Worm (Caenorhabditis elegans) whole organism, young adult: Measurements from ENCODE around the gene F17C11.2.

Experiments
- B0261.1 ChIP-seq: sonication (generic microtip); optimal IDR thresholded peaks from 2 replicates; lab custom pipeline; 2016; ENCODE audit warnings: mild to moderate bottlenecking, missing genetic modification characterization, moderate library complexity, missing compliant biosample characterization
- F10E7.11 ChIP-seq: sonication (generic microtip); optimal IDR thresholded peaks from 2 replicates; lab custom pipeline; 2017; ENCODE audit warnings: mild to moderate bottlenecking, missing genetic modification characterization, moderate library complexity, missing compliant biosample characterization
- F22D6.2 ChIP-seq: sonication (generic microtip); optimal IDR thresholded peaks from 2 replicates; lab custom pipeline; 2016; ENCODE audit warnings: mild to moderate bottlenecking, missing genetic modification characterization, missing compliant biosample characterization
- F37B4.10 ChIP-seq: fragments of 200-800 bp; sonication (Bioruptor generic); IDR thresholded peaks from 2 replicates; pipeline ENCODE4 v1.3.6; 2022; ENCODE audit warnings: missing genetic modification characterization, missing compliant biosample characterization
- F55B11.4 ChIP-seq: sonication (generic microtip); optimal IDR thresholded peaks from 2 replicates; lab custom pipeline; 2016; ENCODE audit warnings: missing compliant biosample characterization, missing genetic modification characterization, borderline replicate concordance; ENCODE audit not compliant: insufficient read depth
- F57C9.4 ChIP-seq: sonication (generic microtip); optimal IDR thresholded peaks from 2 replicates; lab custom pipeline; 2017; ENCODE audit warnings: mild to moderate bottlenecking, missing genetic modification characterization, missing compliant biosample characterization
- K12H6.12 ChIP-seq: fragments of 200-800 bp; sonication (Bioruptor generic); optimal IDR thresholded peaks from 2 replicates; lab custom pipeline; 2018; ENCODE audit warnings: mild to moderate bottlenecking, missing genetic modification characterization, missing compliant biosample characterization
- T07F8.4 ChIP-seq: sonication (generic microtip); optimal IDR thresholded peaks from 2 replicates; lab custom pipeline; 2016; ENCODE audit warnings: mild to moderate bottlenecking, missing genetic modification characterization, moderate library complexity, missing compliant biosample characterization
- Y53G8AR.9 ChIP-seq: fragments of 200-800 bp; sonication (Bioruptor generic); conservative IDR thresholded peaks from 2 replicates; pipeline ENCODE4 v1.3.6; 2022; ENCODE audit warnings: missing genetic modification reagents, missing genetic modification characterization, missing compliant biosample characterization
- Y56A3A.18 ChIP-seq: fragments of 200-800 bp; sonication (Bioruptor generic); IDR thresholded peaks from 2 replicates; pipeline ENCODE4 v1.3.6; 2022; ENCODE audit warnings: missing genetic modification reagents, missing genetic modification characterization, missing compliant biosample characterization
- ZK185.1 ChIP-seq: sonication (generic microtip); optimal IDR thresholded peaks from 2 replicates; lab custom pipeline; 2016; ENCODE audit warnings: mild to moderate bottlenecking, missing genetic modification characterization, missing compliant biosample characterization; ENCODE audit not compliant: poor library complexity, severe bottlenecking
- aptf-2 ChIP-seq: fragments of 200-800 bp; sonication (Bioruptor generic); conservative IDR thresholded peaks from 2 replicates; pipeline ENCODE4 v1.3.6; 2022; ENCODE audit warnings: missing genetic modification reagents, missing genetic modification characterization, missing compliant biosample characterization
- athp-1 ChIP-seq: sonication (generic microtip); optimal IDR thresholded peaks from 2 replicates; lab custom pipeline; 2017; ENCODE audit warnings: mild to moderate bottlenecking, missing genetic modification characterization, missing compliant biosample characterization
- attf-5 ChIP-seq: fragments of 200-800 bp; sonication (Bioruptor generic); optimal IDR thresholded peaks from 2 replicates; lab custom pipeline; 2018; ENCODE audit warnings: mild to moderate bottlenecking, missing genetic modification characterization, missing compliant biosample characterization
- ceh-58 ChIP-seq: fragments of 200-800 bp; sonication (Bioruptor generic); IDR thresholded peaks from 2 replicates; pipeline ENCODE4 v1.3.6; 2022; ENCODE audit warnings: missing genetic modification characterization, missing compliant biosample characterization
- ceh-79 ChIP-seq: sonication (generic microtip); optimal IDR thresholded peaks from 2 replicates; lab custom pipeline; 2017; ENCODE audit warnings: mild to moderate bottlenecking, missing genetic modification characterization, missing compliant biosample characterization
- dpff-1 ChIP-seq: sonication (generic microtip); optimal IDR thresholded peaks from 2 replicates; lab custom pipeline; 2017; ENCODE audit warnings: mild to moderate bottlenecking, missing genetic modification characterization, missing compliant biosample characterization
- dpl-1 ChIP-seq: fragments of 150-350 bp; optimal IDR thresholded peaks from 2 replicates; lab custom pipeline; 2014; ENCODE audit warnings: missing biosample characterization, missing genetic modification reagents, missing genetic modification characterization
- efl-1 ChIP-seq: fragments of 150-350 bp; optimal IDR thresholded peaks from 2 replicates; lab custom pipeline; 2014; ENCODE audit warnings: missing biosample characterization, missing genetic modification reagents, missing genetic modification characterization
- egl-18 ChIP-seq: fragments of 200-800 bp; sonication (Bioruptor generic); IDR thresholded peaks from 2 replicates; pipeline ENCODE4 v1.3.6; 2022; ENCODE audit warnings: missing genetic modification reagents, missing genetic modification characterization, missing compliant biosample characterization
- ekl-4 ChIP-seq: fragments of 200-800 bp; sonication (Bioruptor generic); IDR thresholded peaks from 2 replicates; pipeline ENCODE4 v1.3.6; 2022; ENCODE audit warnings: missing genetic modification reagents, missing genetic modification characterization, missing compliant biosample characterization
- hmg-20 ChIP-seq: fragments of 200-800 bp; sonication (Bioruptor generic); IDR thresholded peaks from 2 replicates; pipeline ENCODE4 v1.3.6; 2022; ENCODE audit warnings: missing genetic modification reagents, missing genetic modification characterization, missing compliant biosample characterization
- lin-26 ChIP-seq: fragments of 200-800 bp; sonication (Bioruptor generic); IDR thresholded peaks from 2 replicates; pipeline ENCODE4 v1.3.6; 2022; ENCODE audit warnings: missing genetic modification reagents, missing genetic modification characterization, missing compliant biosample characterization
- lir-1 ChIP-seq: fragments of 200-800 bp; sonication (Bioruptor generic); conservative IDR thresholded peaks from 2 replicates; pipeline ENCODE4 v1.3.6; 2022; ENCODE audit warnings: missing genetic modification reagents, missing genetic modification characterization, missing compliant biosample characterization
- lsy-27 ChIP-seq: sonication (generic microtip); optimal IDR thresholded peaks from 2 replicates; lab custom pipeline; 2017; ENCODE audit warnings: missing genetic modification characterization, mild to moderate bottlenecking, missing compliant biosample characterization, antibody characterized with exemption, missing genotype, borderline replicate concordance; ENCODE audit not compliant: insufficient read depth
- madf-10 ChIP-seq: sonication (generic microtip); optimal IDR thresholded peaks from 2 replicates; lab custom pipeline; 2016; ENCODE audit warnings: mild to moderate bottlenecking, missing genetic modification characterization, missing compliant biosample characterization
- madf-3 ChIP-seq: fragments of 200-800 bp; sonication (Bioruptor generic); IDR thresholded peaks from 2 replicates; pipeline ENCODE4 v1.3.6; 2022; ENCODE audit warnings: missing genetic modification reagents, missing genetic modification characterization, missing compliant biosample characterization
- madf-6 ChIP-seq: fragments of 200-800 bp; sonication (Bioruptor generic); IDR thresholded peaks from 2 replicates; pipeline ENCODE4 v1.3.6; 2022; ENCODE audit warnings: missing genetic modification reagents, missing genetic modification characterization, missing compliant biosample characterization
- madf-8 ChIP-seq: fragments of 200-800 bp; sonication (Bioruptor generic); conservative IDR thresholded peaks from 2 replicates; pipeline ENCODE4 v1.3.6; 2022; ENCODE audit warnings: missing genetic modification reagents, missing genetic modification characterization, missing compliant biosample characterization
- mel-28 ChIP-seq: sonication (generic microtip); optimal IDR thresholded peaks from 2 replicates; lab custom pipeline; 2016; ENCODE audit warnings: borderline replicate concordance, mild to moderate bottlenecking, missing genetic modification characterization, missing compliant biosample characterization
- nfya-1 ChIP-seq: sonication (generic microtip); optimal IDR thresholded peaks from 2 replicates; lab custom pipeline; 2017; ENCODE audit warnings: antibody characterized with exemption, missing compliant biosample characterization, missing genetic modification characterization, borderline replicate concordance; ENCODE audit not compliant: insufficient read depth
- nhr-179 ChIP-seq: sonication (generic microtip); optimal IDR thresholded peaks from 2 replicates; lab custom pipeline; 2016; ENCODE audit warnings: mild to moderate bottlenecking, missing genetic modification characterization, missing compliant biosample characterization
- nhr-90 ChIP-seq: sonication (generic microtip); optimal IDR thresholded peaks from 2 replicates; lab custom pipeline; 2016; ENCODE audit warnings: missing genotype, mild to moderate bottlenecking, missing genetic modification characterization, missing compliant biosample characterization
- rec-8 ChIP-seq, 2 experiments: sonication (generic microtip); optimal IDR thresholded peaks; 2 replicates each; lab custom pipeline; 2016; ENCODE audit warnings: mild to moderate bottlenecking in 2 of 2, missing genetic modification characterization in 2 of 2, missing genetic modification reagents in 2 of 2, missing genotype in 2 of 2, missing biosample characterization in 1 of 2, missing compliant biosample characterization in 1 of 2, moderate library complexity in 1 of 2
- unc-62 ChIP-seq: fragments of 150-350 bp; optimal IDR thresholded peaks from 2 replicates; lab custom pipeline; 2014; ENCODE audit warnings: missing biosample characterization, missing genetic modification reagents, missing genetic modification characterization
- xnd-1 ChIP-seq: sonication (generic microtip); optimal IDR thresholded peaks from 2 replicates; lab custom pipeline; 2016; ENCODE audit warnings: missing genotype, missing genetic modification reagents, missing genetic modification characterization, missing compliant biosample characterization
- zfh-2 ChIP-seq: fragments of 200-800 bp; sonication (Bioruptor generic); conservative IDR thresholded peaks from 2 replicates; pipeline ENCODE4 v1.3.6; 2022; ENCODE audit warnings: missing genetic modification reagents, missing genetic modification characterization, missing compliant biosample characterization
- zim-3 ChIP-seq: sonication (generic microtip); optimal IDR thresholded peaks from 2 replicates; lab custom pipeline; 2017; ENCODE audit warnings: mild to moderate bottlenecking, missing genetic modification characterization, moderate library complexity, missing compliant biosample characterization
- ztf-25 ChIP-seq: fragments of 200-800 bp; sonication (Bioruptor generic); IDR thresholded peaks from 2 replicates; pipeline ENCODE4 v1.3.6; 2022; ENCODE audit warnings: missing genetic modification reagents, missing genetic modification characterization, missing compliant biosample characterization
- ztf-26 ChIP-seq: sonication (generic microtip); optimal IDR thresholded peaks from 2 replicates; lab custom pipeline; 2017; ENCODE audit warnings: missing genetic modification characterization, missing compliant biosample characterization
- ztf-6 ChIP-seq: fragments of 200-800 bp; sonication (Bioruptor generic); IDR thresholded peaks from 2 replicates; pipeline ENCODE4 v1.3.6; 2022; ENCODE audit warnings: missing genetic modification reagents, missing genetic modification characterization, missing compliant biosample characterization

F17C11.2 gene

DNA sequence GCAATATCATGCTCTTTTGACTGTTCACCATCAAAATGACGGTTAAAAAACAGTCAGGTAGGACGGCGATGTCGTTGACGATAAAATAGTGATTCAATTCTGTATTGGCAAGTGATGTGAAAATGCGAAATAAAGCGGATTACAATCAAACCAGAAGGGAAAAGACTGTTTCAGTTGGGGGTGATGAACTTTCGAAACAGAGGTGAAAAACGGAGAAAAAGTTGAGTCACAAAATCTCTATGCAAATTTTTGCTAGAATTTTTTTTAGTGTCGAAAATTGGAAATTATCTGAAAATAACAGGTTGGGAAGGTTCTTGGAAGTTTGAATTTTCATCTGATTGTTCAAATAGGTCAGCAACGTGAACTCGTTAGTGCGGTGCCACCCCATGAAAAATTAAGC is 26.3 kb upstream of the F17C11.2 start, which contains the start of gene nas-31:
nas-31 (minus strand) TSS at position 101 of the 400 bp plus-strand sequence.
- TF ChIP-seq rec-8 (tag; optimal IDR thresholded peaks at IDR 0.05; lab: Kevin White, UChicago) (no peak), F57C9.4 (no peak), efl-1 (GFP tag; lab: Kevin White, UChicago) (no peak), zfh-2 (GFP tag; lab: Robert Waterston, UW) (no peak)

DNA sequence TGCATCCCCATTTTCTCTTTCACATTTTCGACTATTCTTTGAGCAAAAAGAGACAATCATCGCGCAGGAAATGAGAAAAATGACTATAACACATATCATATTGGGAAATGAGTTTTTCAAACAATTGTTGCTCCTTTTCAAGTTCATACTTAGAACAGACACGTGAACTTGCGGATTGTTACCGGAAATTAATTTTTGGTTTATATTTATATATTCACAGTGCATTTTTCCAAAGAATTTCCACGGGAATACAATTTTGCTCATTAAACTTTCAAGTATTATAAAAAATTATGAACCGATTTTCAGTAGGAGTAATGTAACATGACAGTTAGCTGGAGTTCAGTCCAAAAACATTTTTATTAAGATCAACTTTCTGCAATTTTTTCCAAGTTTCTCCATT is 24.8 kb upstream of the F17C11.2 start, which contains the start of gene F58B4.7:
F58B4.7 (minus strand) TSS at position 101 of the 400 bp plus-strand sequence.
- TF ChIP-seq F10E7.11 (tag; lab: Kevin White, UChicago) (no peak), nfya-1 (no peak), zim-3 (tag; lab: Kevin White, UChicago) (no peak), madf-3 (no peak), xnd-1 (tag; lab: Kevin White, UChicago) (no peak), ztf-25 (GFP tag; lab: Robert Waterston, UW) (no peak), unc-62 (no peak), dpff-1 (tag; lab: Kevin White, UChicago) (no peak), dpl-1 (GFP tag; lab: Kevin White, UChicago) (no peak), mel-28 (tag; lab: Kevin White, UChicago) (no peak), ztf-26 (tag; lab: Kevin White, UChicago) (no peak), F37B4.10 (no peak), ztf-6 (no peak), T07F8.4 (tag; lab: Kevin White, UChicago) (no peak), ZK185.1 (tag; lab: Kevin White, UChicago) (no peak)

DNA sequence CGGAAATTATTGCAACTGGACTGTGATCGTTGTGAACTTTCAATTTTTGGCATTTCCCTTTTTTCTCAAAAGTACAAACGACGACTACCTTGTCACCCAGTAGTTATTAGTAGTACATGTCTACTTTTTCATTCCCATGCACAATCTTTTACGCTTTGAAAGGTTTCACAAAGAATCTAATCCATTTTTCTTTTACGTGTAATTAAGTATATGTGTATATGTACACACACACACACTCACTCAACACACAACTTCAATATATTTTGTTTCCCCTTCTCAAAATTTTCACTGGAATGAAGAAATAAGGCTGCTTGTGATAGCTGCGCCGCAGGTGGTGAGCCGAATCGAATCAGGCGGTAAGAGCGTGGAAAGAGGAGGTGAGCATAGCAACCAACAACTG is 23.3 kb upstream of the F17C11.2 start, which contains the start of gene F58B4.6:
F58B4.6 (plus strand) TSS at position 301 of the 400 bp plus-strand sequence.
- TF ChIP-seq egl-18 (GFP tag; lab: Robert Waterston, UW) (no peak), madf-8 (GFP tag; lab: Robert Waterston, UW) (no peak), Y53G8AR.9 (GFP tag; lab: Robert Waterston, UW) (no peak), nhr-90 (tag; lab: Kevin White, UChicago) (no peak), ztf-25 (GFP tag; lab: Robert Waterston, UW) (no peak), F22D6.2 (tag; lab: Kevin White, UChicago) (no peak), rec-8 (tag; optimal IDR thresholded peaks at IDR 0.05; lab: Kevin White, UChicago) (no peak), hmg-20 (GFP tag; lab: Robert Waterston, UW) (no peak), madf-10 (tag; lab: Kevin White, UChicago) (no peak), K12H6.12 (tag; lab: Kevin White, UChicago) (no peak)

DNA sequence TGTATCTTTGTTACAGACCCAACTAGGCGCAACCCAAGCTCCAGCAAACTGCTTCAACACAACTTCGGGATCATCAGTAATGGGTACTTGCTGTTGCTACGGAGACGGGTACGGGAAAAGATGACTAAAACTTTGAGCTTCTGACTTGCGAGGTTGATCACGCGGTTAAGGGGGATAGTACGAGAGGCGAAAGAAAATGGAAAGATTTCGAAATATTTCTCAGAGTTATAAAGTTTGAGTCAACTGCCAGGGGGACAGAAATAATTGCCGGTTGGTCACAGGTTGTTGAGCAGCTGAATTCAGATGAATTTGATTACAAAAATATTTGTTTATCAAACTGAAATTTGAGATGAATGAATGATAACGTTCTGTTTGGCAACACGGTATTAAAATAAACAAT is 22.4 kb upstream of the F17C11.2 start:
- TF ChIP-seq F57C9.4 (no peak), ceh-58 (GFP tag; lab: Robert Waterston, UW) (no peak), lsy-27 (tag; lab: Kevin White, UChicago) (no peak), B0261.1 (tag; lab: Kevin White, UChicago) (no peak), lir-1 (GFP tag; lab: Robert Waterston, UW) (no peak), ekl-4 (no peak), aptf-2 (GFP tag; lab: Robert Waterston, UW) (no peak), attf-5 (GFP tag; lab: Kevin White, UChicago) (no peak), ceh-79 (no peak), Y56A3A.18 (GFP tag; lab: Robert Waterston, UW) (no peak), nhr-179 (no peak), F55B11.4 (tag; lab: Kevin White, UChicago) (no peak), athp-1 (no peak), madf-6 (no peak), lin-26 (GFP tag; lab: Robert Waterston, UW) (no peak), unc-62 (no peak)
